Worm (Caenorhabditis elegans) whole organism, early embryonic: ENCODE measurements around the gene F13E9.13.

ENCODE experiments used
- B0310.2 ChIP-seq: sonication (generic microtip); optimal IDR thresholded peaks from 2 replicates; lab custom pipeline; 2016; ENCODE audit warnings: mild to moderate bottlenecking, missing genetic modification characterization, missing compliant biosample characterization
- F13C5.2 ChIP-seq: sonication (generic microtip); optimal IDR thresholded peaks from 2 replicates; lab custom pipeline; 2017; ENCODE audit warnings: mild to moderate bottlenecking, missing genetic modification characterization, inconsistent platforms, missing compliant biosample characterization
- aly-1 ChIP-seq: sonication (generic microtip); optimal IDR thresholded peaks from 2 replicates; lab custom pipeline; 2016; ENCODE audit warnings: missing genetic modification characterization, missing compliant biosample characterization
- ama-1 ChIP-seq: fragments of 150-350 bp; optimal IDR thresholded peaks from 2 replicates; lab custom pipeline; 2014
- ceh-13 ChIP-seq: fragments of 200-800 bp; sonication (Bioruptor generic); optimal IDR thresholded peaks from 2 replicates; lab custom pipeline; 2018; ENCODE audit warnings: mild to moderate bottlenecking, missing genetic modification characterization, missing compliant biosample characterization
- ceh-36 ChIP-seq: sonication (generic microtip); optimal IDR thresholded peaks from 2 replicates; lab custom pipeline; 2016; ENCODE audit warnings: missing genetic modification characterization, inconsistent platforms, missing compliant biosample characterization
- ets-7 ChIP-seq: sonication (generic microtip); optimal IDR thresholded peaks from 2 replicates; lab custom pipeline; 2016; ENCODE audit warnings: missing genotype, missing genetic modification characterization, missing compliant biosample characterization
- flt-1 ChIP-seq: fragments of 200-800 bp; sonication (Bioruptor generic); IDR thresholded peaks from 2 replicates; pipeline ENCODE4 v1.3.6; 2022; ENCODE audit warnings: missing genetic modification characterization, missing compliant biosample characterization
- hmbx-1 ChIP-seq: sonication (generic microtip); optimal IDR thresholded peaks from 2 replicates; lab custom pipeline; 2016; ENCODE audit warnings: mild to moderate bottlenecking, missing genetic modification characterization, missing compliant biosample characterization
- hmg-4 ChIP-seq: fragments of 200-800 bp; sonication (Bioruptor generic); optimal IDR thresholded peaks from 2 replicates; lab custom pipeline; 2018; ENCODE audit warnings: mild to moderate bottlenecking, missing genetic modification characterization, missing compliant biosample characterization
- hnd-1 ChIP-seq: sonication (generic microtip); optimal IDR thresholded peaks from 2 replicates; lab custom pipeline; 2016; ENCODE audit warnings: missing genetic modification characterization, missing compliant biosample characterization
- pes-1 ChIP-seq: fragments of 200-800 bp; sonication (Bioruptor generic); IDR thresholded peaks from 2 replicates; pipeline ENCODE4 v1.3.6; 2022; ENCODE audit warnings: missing genetic modification reagents, missing genetic modification characterization, missing compliant biosample characterization
- scrt-1 ChIP-seq: fragments of 200-800 bp; sonication (Bioruptor generic); IDR thresholded peaks from 2 replicates; pipeline ENCODE4 v1.3.6; 2022; ENCODE audit warnings: missing genetic modification characterization, missing compliant biosample characterization
- sea-1 ChIP-seq: fragments of 200-800 bp; sonication (Bioruptor generic); conservative IDR thresholded peaks from 2 replicates; pipeline ENCODE4 v1.3.6; 2022; ENCODE audit warnings: missing genetic modification characterization, missing compliant biosample characterization
- tbx-11 ChIP-seq: fragments of 200-800 bp; sonication (Bioruptor generic); IDR thresholded peaks from 2 replicates; pipeline ENCODE4 v1.3.6; 2022; ENCODE audit warnings: missing genetic modification characterization, missing compliant biosample characterization
- tbx-37 ChIP-seq: fragments of 200-800 bp; sonication (Bioruptor generic); conservative IDR thresholded peaks from 2 replicates; pipeline ENCODE4 v1.3.6; 2022; ENCODE audit warnings: missing genetic modification reagents, missing genetic modification characterization, missing compliant biosample characterization
- tra-4 ChIP-seq: sonication (generic microtip); optimal IDR thresholded peaks from 2 replicates; lab custom pipeline; 2017; ENCODE audit warnings: missing genetic modification characterization, missing compliant biosample characterization

The F13E9.13 gene

DNA sequence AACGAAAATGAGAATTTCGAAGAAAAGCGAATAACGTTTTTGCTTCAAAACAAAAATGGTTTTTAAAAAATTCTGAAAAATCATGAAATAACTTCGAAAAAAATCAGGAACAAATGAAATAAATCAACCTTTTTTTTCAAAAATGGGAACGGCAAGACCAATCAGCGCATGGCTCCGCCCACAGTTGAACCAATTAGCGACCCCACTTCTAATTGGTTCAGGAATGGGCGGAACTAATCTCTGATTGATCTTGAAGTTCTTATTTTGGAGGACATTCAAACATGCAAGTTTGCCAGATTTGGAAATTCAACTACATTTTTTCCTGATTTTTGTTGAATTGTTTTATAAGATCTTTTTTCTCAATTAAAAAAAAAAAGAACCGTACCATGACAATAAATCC, 25.4 kb upstream of the F13E9.13 start:
- TF ChIP-seq ceh-13 (GFP tag; lab: Kevin White, UChicago) (no peak), sea-1 (GFP tag; lab: Robert Waterston, UW) (no peak), tra-4 (no peak), pes-1 (GFP tag; lab: Robert Waterston, UW) (no peak)

DNA sequence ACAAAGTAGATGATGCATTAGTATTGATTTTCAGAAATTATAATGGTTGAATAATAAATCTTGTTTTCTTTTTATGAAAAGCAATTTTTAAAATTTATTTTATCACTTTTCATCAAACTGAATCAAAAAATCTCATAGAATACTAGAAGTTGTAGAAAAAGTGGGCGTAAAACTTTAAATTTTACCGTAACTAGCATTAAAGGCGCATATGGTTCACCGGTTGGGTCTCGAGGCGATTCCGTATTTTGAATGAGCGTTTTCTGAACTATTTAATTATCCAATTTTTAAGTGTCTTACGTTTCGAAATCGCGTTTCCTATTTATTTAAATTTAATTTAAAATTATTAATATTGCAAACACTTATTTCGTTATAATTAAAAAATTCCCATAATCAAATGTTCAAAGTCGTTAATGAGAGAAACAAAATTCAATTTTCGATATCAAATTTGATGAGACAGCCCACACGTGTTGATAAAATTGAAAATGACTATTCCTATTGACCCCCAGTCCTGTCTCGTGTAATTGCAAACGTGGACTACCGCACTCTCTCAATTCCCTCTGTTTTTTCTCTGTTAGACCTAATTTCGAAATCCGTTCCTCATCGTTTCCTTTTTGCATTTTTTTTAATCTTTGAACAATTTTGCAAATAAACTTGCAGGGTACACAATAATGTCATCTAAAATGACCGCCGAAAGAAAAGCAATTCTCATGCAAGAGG, 22.9 kb upstream of the F13E9.13 start, which contains the start of the genes T11G6.2 and hars-1:
T11G6.2 (minus strand) TSS at position 197 of the 717 bp plus-strand sequence.
hars-1 (plus strand) TSS at position 658 of the 717 bp plus-strand sequence.
- TF ChIP-seq hnd-1 (no peak), tra-4 (no peak), ceh-36 (tag; lab: Kevin White, UChicago) (no peak), ama-1 (no peak), F13C5.2 (tag; lab: Kevin White, UChicago) (no peak), aly-1 (tag; lab: Kevin White, UChicago) (no peak), scrt-1 (GFP tag; lab: Robert Waterston, UW) (no peak), tbx-11 (GFP tag; lab: Robert Waterston, UW) (no peak), tbx-37 (GFP tag; lab: Robert Waterston, UW) (no peak), pes-1 (GFP tag; lab: Robert Waterston, UW) (no peak), hmbx-1 (tag; lab: Kevin White, UChicago) (no peak), flt-1 (GFP tag; lab: Robert Waterston, UW) (no peak), B0310.2 (tag; lab: Kevin White, UChicago) (no peak), hmg-4 (no peak), sea-1 (GFP tag; lab: Robert Waterston, UW) (no peak), ceh-13 (GFP tag; lab: Kevin White, UChicago) (no peak), ets-7 (tag; lab: Kevin White, UChicago) (no peak)

ce11 chrIV:10861102-10861501, 20.2 kb upstream of the F13E9.13 start, which contains the start of gene rbm-22:
rbm-22 (plus strand) TSS chrIV:10861402.
- TF ChIP-seq hmbx-1 (tag; lab: Kevin White, UChicago) (no peak), hmg-4 (no peak), tbx-37 (GFP tag; lab: Robert Waterston, UW) (no peak), hnd-1 (no peak), F13C5.2 (tag; lab: Kevin White, UChicago) (no peak), tbx-11 (GFP tag; lab: Robert Waterston, UW) (no peak), pes-1 (GFP tag; lab: Robert Waterston, UW) (no peak), ets-7 (tag; lab: Kevin White, UChicago) (no peak), ama-1 (no peak), sea-1 (GFP tag; lab: Robert Waterston, UW) (no peak), scrt-1 (GFP tag; lab: Robert Waterston, UW) (no peak)

ce11 chrIV:10864031-10864430, 17.3 kb upstream of the F13E9.13 start, which contains the start of gene nish-1:
nish-1 (plus strand) TSS chrIV:10864331.
- TF ChIP-seq tra-4 = no peak
- TF ChIP-seq scrt-1 (GFP tag; lab: Robert Waterston, UW) = no peak
- TF ChIP-seq hmg-4 = no peak
- TF ChIP-seq ets-7 (tag; lab: Kevin White, UChicago) = no peak
- TF ChIP-seq hnd-1 = no peak
- no peak for TF ChIP-seq ceh-13 (GFP tag; lab: Kevin White, UChicago)
- no peak for TF ChIP-seq tbx-11 (GFP tag; lab: Robert Waterston, UW)
- no peak for TF ChIP-seq tbx-37 (GFP tag; lab: Robert Waterston, UW)
- TF ChIP-seq pes-1 (GFP tag; lab: Robert Waterston, UW) = no peak
- TF ChIP-seq F13C5.2 (tag; lab: Kevin White, UChicago) = no peak
- no peak for TF ChIP-seq hmbx-1 (tag; lab: Kevin White, UChicago)
- TF ChIP-seq sea-1 (GFP tag; lab: Robert Waterston, UW) = no peak
- TF ChIP-seq ama-1 = no peak
- no peak for TF ChIP-seq aly-1 (tag; lab: Kevin White, UChicago)

DNA sequence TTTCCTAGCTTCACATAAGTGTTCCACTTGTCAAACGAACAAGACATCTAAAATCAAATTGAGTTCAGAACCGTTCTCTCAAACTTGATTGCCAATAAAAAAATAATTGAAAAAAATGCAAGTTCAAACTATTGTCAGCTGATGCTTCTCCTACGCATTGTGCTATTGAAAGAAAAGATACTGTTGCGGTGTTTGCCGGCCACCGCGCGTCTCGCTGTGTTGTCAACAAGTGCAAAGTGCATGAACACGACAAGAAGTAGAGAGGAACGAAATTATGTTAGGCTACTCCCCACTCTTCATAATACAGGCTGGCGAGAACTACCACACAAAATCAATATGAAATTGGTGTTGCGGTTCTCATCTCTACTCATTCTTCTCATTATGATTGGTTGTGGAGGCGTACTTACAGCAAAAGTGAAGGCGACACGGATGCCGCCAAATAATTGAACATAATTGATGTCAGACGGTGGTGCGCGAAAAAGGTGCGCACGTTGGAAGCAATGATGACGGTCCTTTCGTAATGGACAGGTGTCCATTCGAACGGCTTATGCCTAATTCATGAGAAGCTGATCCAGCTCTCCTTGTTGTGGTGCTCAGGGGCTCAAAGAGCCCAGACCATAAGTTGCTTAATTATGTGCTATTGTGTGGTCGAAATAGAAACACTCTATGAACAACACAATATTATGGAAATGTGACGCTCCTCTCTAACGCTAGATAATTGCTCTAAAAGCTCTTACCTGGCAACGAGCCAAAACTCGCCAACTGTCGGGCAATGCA, 13.8 kb upstream of the F13E9.13 start:
- TF ChIP-seq hnd-1 = no peak
- no peak for TF ChIP-seq scrt-1 (GFP tag; lab: Robert Waterston, UW)
- no peak for TF ChIP-seq flt-1 (GFP tag; lab: Robert Waterston, UW)
- TF ChIP-seq ama-1 = no peak
- no peak for TF ChIP-seq hmbx-1 (tag; lab: Kevin White, UChicago)
- no peak for TF ChIP-seq ets-7 (tag; lab: Kevin White, UChicago)

- TF ChIP-seq pes-1 (GFP tag; lab: Robert Waterston, UW) (no peak), tbx-11 (GFP tag; lab: Robert Waterston, UW) (0 out of 2 replicates have a peak, but pooled peaks have one; percentile 48), scrt-1 (GFP tag; lab: Robert Waterston, UW) (no peak), tbx-37 (GFP tag; lab: Robert Waterston, UW) (no peak), hmbx-1 (tag; lab: Kevin White, UChicago) (no peak), ets-7 (tag; lab: Kevin White, UChicago) (peak; percentile 51), hnd-1 (no peak), sea-1 (GFP tag; lab: Robert Waterston, UW) (no peak), ceh-36 (tag; lab: Kevin White, UChicago) (no peak), hmg-4 (peak; percentile 10), B0310.2 (tag; lab: Kevin White, UChicago) (no peak), aly-1 (tag; lab: Kevin White, UChicago) (no peak)
These were observed 12.6 kb upstream of the F13E9.13 start, which contains the start of gene F13E9.11 for ce11 chrIV:10868629-10869251. F13E9.11 (minus strand) TSS chrIV:10869135.
